Worm (Caenorhabditis elegans) whole organism, late embryonic: ENCODE measurements around the gene Y39G8B.5.

Experiments used
- C08G9.2 ChIP-seq: sonication (generic microtip); optimal IDR thresholded peaks from 2 replicates; lab custom pipeline; 2016; ENCODE audit warnings: mild to moderate bottlenecking, missing genetic modification characterization, moderate library complexity, missing compliant biosample characterization
- C38D4.7 ChIP-seq: fragments of 200-800 bp; sonication (Bioruptor generic); optimal IDR thresholded peaks from 2 replicates; lab custom pipeline; 2018; ENCODE audit warnings: mild to moderate bottlenecking, missing genetic modification characterization, moderate library complexity, missing compliant biosample characterization
- K02D7.2 ChIP-seq: sonication (generic microtip); optimal IDR thresholded peaks from 2 replicates; lab custom pipeline; 2017; ENCODE audit warnings: mild to moderate bottlenecking, missing genetic modification characterization, missing compliant biosample characterization
- T23F11.4 ChIP-seq: fragments of 200-800 bp; sonication (Bioruptor generic); optimal IDR thresholded peaks from 2 replicates; lab custom pipeline; 2018; ENCODE audit warnings: mild to moderate bottlenecking, missing genetic modification characterization, missing compliant biosample characterization
- Y22D7AL.16 ChIP-seq: sonication (generic microtip); optimal IDR thresholded peaks from 2 replicates; lab custom pipeline; 2016; ENCODE audit warnings: missing genetic modification characterization, missing compliant biosample characterization
- ama-1 ChIP-seq: fragments of 150-350 bp; optimal IDR thresholded peaks from 2 replicates; lab custom pipeline; 2014
- ceh-18 ChIP-seq: sonication (generic microtip); optimal IDR thresholded peaks from 2 replicates; lab custom pipeline; 2016; ENCODE audit warnings: missing genetic modification characterization, missing compliant biosample characterization
- ceh-2 ChIP-seq: sonication (generic microtip); optimal IDR thresholded peaks from 2 replicates; lab custom pipeline; 2016; ENCODE audit warnings: missing genotype, missing genetic modification characterization, missing compliant biosample characterization
- ceh-22 ChIP-seq: sonication (generic microtip); optimal IDR thresholded peaks from 2 replicates; lab custom pipeline; 2017; ENCODE audit warnings: missing biosample characterization, missing genetic modification characterization
- ceh-30 ChIP-seq: fragments of 150-350 bp; optimal IDR thresholded peaks from 2 replicates; lab custom pipeline; 2014; ENCODE audit warnings: missing biosample characterization, missing genetic modification characterization
- ceh-34 ChIP-seq: sonication (generic microtip); optimal IDR thresholded peaks from 2 replicates; lab custom pipeline; 2016; ENCODE audit warnings: mild to moderate bottlenecking, missing genetic modification characterization, missing compliant biosample characterization
- ceh-48 ChIP-seq: sonication (generic microtip); optimal IDR thresholded peaks from 2 replicates; lab custom pipeline; 2016; ENCODE audit warnings: missing genetic modification characterization, inconsistent platforms, missing compliant biosample characterization
- che-1 ChIP-seq: sonication (generic microtip); optimal IDR thresholded peaks from 2 replicates; lab custom pipeline; 2016; ENCODE audit warnings: mild to moderate bottlenecking, missing genetic modification characterization, missing compliant biosample characterization
- dmd-4 ChIP-seq: sonication (generic microtip); optimal IDR thresholded peaks from 2 replicates; lab custom pipeline; 2016; ENCODE audit warnings: borderline replicate concordance, missing genetic modification characterization, missing compliant biosample characterization
- dve-1 ChIP-seq: sonication (generic microtip); optimal IDR thresholded peaks from 2 replicates; lab custom pipeline; 2017; ENCODE audit warnings: antibody characterized with exemption, mild to moderate bottlenecking, missing genetic modification characterization, missing compliant biosample characterization
- elt-2 ChIP-seq: sonication (generic microtip); optimal IDR thresholded peaks from 2 replicates; lab custom pipeline; 2016; ENCODE audit warnings: missing genetic modification reagents, missing genetic modification characterization, missing compliant biosample characterization
- ets-4 ChIP-seq: sonication (generic microtip); optimal IDR thresholded peaks from 2 replicates; lab custom pipeline; 2016; ENCODE audit warnings: missing genetic modification characterization, missing compliant biosample characterization
- eyg-1 ChIP-seq: sonication (generic microtip); optimal IDR thresholded peaks from 2 replicates; lab custom pipeline; 2016; ENCODE audit warnings: missing genotype, missing genetic modification characterization, missing compliant biosample characterization
- fkh-10 ChIP-seq: fragments of 150-350 bp; optimal IDR thresholded peaks from 2 replicates; lab custom pipeline; 2014; ENCODE audit warnings: missing biosample characterization, missing genetic modification reagents, missing genetic modification characterization
- fkh-6 ChIP-seq: sonication (generic microtip); optimal IDR thresholded peaks from 2 replicates; lab custom pipeline; 2016; ENCODE audit warnings: missing genetic modification characterization, missing compliant biosample characterization
- gmeb-2 ChIP-seq: sonication (generic microtip); optimal IDR thresholded peaks from 2 replicates; lab custom pipeline; 2016; ENCODE audit warnings: missing genetic modification characterization, inconsistent platforms, missing compliant biosample characterization
- hlh-15 ChIP-seq: sonication (generic microtip); optimal IDR thresholded peaks from 2 replicates; lab custom pipeline; 2016; ENCODE audit warnings: missing genetic modification characterization, missing compliant biosample characterization
- hlh-30 ChIP-seq: sonication (generic microtip); optimal IDR thresholded peaks from 2 replicates; lab custom pipeline; 2017; ENCODE audit warnings: antibody characterized with exemption, missing genetic modification characterization, missing compliant biosample characterization; ENCODE audit not compliant: insufficient read depth
- hlh-6 ChIP-seq: sonication (generic microtip); optimal IDR thresholded peaks from 2 replicates; lab custom pipeline; 2016; ENCODE audit warnings: missing genotype, missing genetic modification characterization, missing compliant biosample characterization
- lim-6 ChIP-seq: sonication (generic microtip); optimal IDR thresholded peaks from 2 replicates; lab custom pipeline; 2016; ENCODE audit warnings: missing genetic modification characterization, missing compliant biosample characterization
- lin-11 ChIP-seq: fragments of 200-800 bp; sonication (Bioruptor generic); optimal IDR thresholded peaks from 2 replicates; lab custom pipeline; 2018; ENCODE audit warnings: mild to moderate bottlenecking, missing genetic modification characterization, missing compliant biosample characterization
- madf-2 ChIP-seq: sonication (generic microtip); optimal IDR thresholded peaks from 2 replicates; lab custom pipeline; 2017; ENCODE audit warnings: missing genetic modification characterization, missing compliant biosample characterization
- nfya-1 ChIP-seq: sonication (generic microtip); optimal IDR thresholded peaks from 2 replicates; lab custom pipeline; 2017; ENCODE audit warnings: missing genetic modification characterization, mild to moderate bottlenecking, missing compliant biosample characterization, antibody characterized with exemption, moderate library complexity
- nhr-11 ChIP-seq: fragments of 150-350 bp; optimal IDR thresholded peaks from 2 replicates; lab custom pipeline; 2014; ENCODE audit warnings: missing biosample characterization, missing genetic modification characterization
- npax-4 ChIP-seq: sonication (generic microtip); optimal IDR thresholded peaks from 2 replicates; lab custom pipeline; 2016; ENCODE audit warnings: missing genetic modification characterization, missing compliant biosample characterization
- pha-4 ChIP-seq: fragments of 150-350 bp; optimal IDR thresholded peaks from 2 replicates; lab custom pipeline; 2018; ENCODE audit warnings: missing biosample characterization, missing genetic modification reagents, missing genetic modification characterization
- pqm-1 ChIP-seq: sonication (generic microtip); optimal IDR thresholded peaks from 2 replicates; lab custom pipeline; 2016; ENCODE audit warnings: missing genetic modification characterization, missing compliant biosample characterization
- rnt-1 ChIP-seq: sonication (generic microtip); optimal IDR thresholded peaks from 2 replicates; lab custom pipeline; 2016; ENCODE audit warnings: missing genetic modification characterization, missing compliant biosample characterization
- sdc-2 ChIP-seq: sonication (generic microtip); optimal IDR thresholded peaks from 2 replicates; lab custom pipeline; 2016; ENCODE audit warnings: missing genotype, missing genetic modification characterization, missing compliant biosample characterization
- sox-4 ChIP-seq: sonication (generic microtip); optimal IDR thresholded peaks from 2 replicates; lab custom pipeline; 2017; ENCODE audit warnings: mild to moderate bottlenecking, missing genetic modification characterization, inconsistent platforms, missing compliant biosample characterization
- tbx-7 ChIP-seq: sonication (generic microtip); optimal IDR thresholded peaks from 2 replicates; lab custom pipeline; 2016; ENCODE audit warnings: missing genotype, missing genetic modification characterization, missing compliant biosample characterization
- ttx-3 ChIP-seq: sonication (generic microtip); optimal IDR thresholded peaks from 2 replicates; lab custom pipeline; 2016; ENCODE audit warnings: missing genetic modification reagents, missing genetic modification characterization, missing compliant biosample characterization
- unc-3 ChIP-seq, 2 experiments: fragments of 200-800 bp in 1 of 2; sonication (Bioruptor generic) in 1 of 2; sonication (generic microtip) in 1 of 2; conservative IDR thresholded peaks in 1 of 2; optimal IDR thresholded peaks in 1 of 2; 2 replicates each; pipeline versions ENCODE4 v1.3.6 to Lab custom; 2016 to 2022; ENCODE audit warnings: missing compliant biosample characterization in 2 of 2, missing genetic modification characterization in 2 of 2, missing genetic modification reagents in 1 of 2

Gene Y39G8B.5

DNA sequence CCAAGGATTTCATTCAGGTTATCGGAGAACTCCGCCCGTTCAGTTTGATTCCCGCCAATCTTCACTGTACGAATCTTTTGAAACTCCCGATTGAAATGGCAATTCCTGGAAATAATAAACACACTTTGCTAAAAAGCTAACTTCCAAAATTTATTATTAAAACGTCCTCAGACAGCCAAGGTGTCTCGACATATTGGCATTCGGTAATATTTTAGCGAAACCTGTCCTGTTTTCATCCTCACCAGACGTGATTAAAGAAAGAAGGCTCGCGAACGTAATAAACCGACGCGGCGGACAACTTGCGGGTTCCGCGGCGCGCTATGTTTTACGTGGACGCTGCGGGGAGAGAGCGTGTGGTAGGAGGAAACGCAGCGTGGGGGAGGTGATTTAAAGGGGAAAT, 26.6 kb upstream of the Y39G8B.5 start:
- peak; percentile 76 for TF ChIP-seq ama-1 (lab: Kevin White, UChicago)
- TF ChIP-seq elt-2 (tag; lab: Kevin White, UChicago): peak; percentile 7
- TF ChIP-seq nfya-1 (tag; lab: Kevin White, UChicago): peak; percentile 9
- TF ChIP-seq ets-4 (tag; lab: Kevin White, UChicago): no peak

DNA sequence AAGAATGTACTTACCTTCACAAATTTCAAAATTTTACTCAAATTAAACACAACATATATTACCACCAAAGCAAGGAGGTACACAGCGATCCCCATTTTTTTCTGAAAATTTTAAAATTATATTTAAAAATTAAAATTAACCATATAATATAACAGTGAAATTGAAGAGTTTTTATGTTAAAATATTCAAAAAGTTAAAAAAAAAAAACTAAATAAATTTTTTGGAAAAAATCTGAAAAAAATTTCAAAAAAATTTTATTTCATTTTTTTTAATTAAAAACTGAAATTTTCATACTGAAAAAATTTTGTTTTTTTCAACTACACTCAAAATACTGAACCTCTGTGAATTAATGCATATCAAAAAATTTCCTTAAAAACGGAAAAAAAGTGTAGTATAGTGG, 25.2 kb upstream of the Y39G8B.5 start, which contains the start of gene cyp-37A1:
Gene cyp-37A1, minus strand, starts transcription at position 101 of the 400 bp plus-strand sequence.
- TF ChIP-seq nhr-11 (tag; lab: Kevin White, UChicago) (no peak), hlh-6 (tag; lab: Kevin White, UChicago) (no peak), npax-4 (tag; lab: Kevin White, UChicago) (no peak), gmeb-2 (tag; lab: Kevin White, UChicago) (no peak), C38D4.7 (GFP tag; lab: Kevin White, UChicago) (no peak), sox-4 (no peak), ceh-2 (tag; lab: Kevin White, UChicago) (no peak), ceh-22 (tag; lab: Kevin White, UChicago) (no peak), pha-4 (tag; lab: Kevin White, UChicago) (no peak), T23F11.4 (GFP tag; lab: Kevin White, UChicago) (no peak), ceh-18 (tag; lab: Kevin White, UChicago) (no peak), dve-1 (tag; lab: Kevin White, UChicago) (no peak)

DNA sequence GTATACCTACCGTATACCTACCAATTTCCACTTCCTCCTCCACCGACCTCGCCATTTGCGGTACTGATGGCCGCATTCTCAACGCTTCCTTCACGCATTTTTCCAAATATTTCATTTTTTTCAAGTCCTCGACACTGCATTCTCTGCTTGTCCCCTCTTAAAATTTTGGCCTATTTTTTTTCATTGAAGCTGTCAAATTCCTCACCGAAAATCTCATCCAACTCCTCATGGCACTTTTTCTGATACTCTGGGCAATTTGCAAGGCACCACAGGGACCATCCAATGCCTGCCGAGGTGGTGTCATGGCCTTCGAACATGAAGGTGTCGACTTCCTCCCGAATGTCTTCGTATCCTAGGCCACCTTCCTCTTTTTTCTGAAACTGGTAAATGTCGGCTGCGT, 23.0 kb upstream of the Y39G8B.5 start:
- no peak for TF ChIP-seq pqm-1 (tag; lab: Kevin White, UChicago)
- no peak for TF ChIP-seq ceh-2 (tag; lab: Kevin White, UChicago)
- TF ChIP-seq tbx-7: no peak
- TF ChIP-seq dmd-4 (tag; lab: Kevin White, UChicago): no peak
- no peak for TF ChIP-seq hlh-6 (tag; lab: Kevin White, UChicago)
- TF ChIP-seq ceh-22 (tag; lab: Kevin White, UChicago): no peak
- TF ChIP-seq hlh-15 (tag; lab: Kevin White, UChicago): no peak
- no peak for TF ChIP-seq lim-6 (tag; lab: Kevin White, UChicago)
- TF ChIP-seq eyg-1: no peak
- no peak for TF ChIP-seq unc-3 (GFP tag; conservative IDR thresholded peaks at IDR 0.05; lab: Robert Waterston, UW)
- no peak for TF ChIP-seq unc-3 (tag; optimal IDR thresholded peaks at IDR 0.05; lab: Kevin White, UChicago)
- no peak for TF ChIP-seq pha-4 (tag; lab: Kevin White, UChicago)
- no peak for TF ChIP-seq ceh-30
- no peak for TF ChIP-seq K02D7.2
- TF ChIP-seq madf-2 (tag; lab: Kevin White, UChicago): no peak
- no peak for TF ChIP-seq ama-1 (lab: Kevin White, UChicago)
- TF ChIP-seq nhr-11 (tag; lab: Kevin White, UChicago): no peak
- no peak for TF ChIP-seq fkh-10 (GFP tag; lab: Kevin White, UChicago)
- TF ChIP-seq hlh-30 (tag; lab: Kevin White, UChicago): no peak
- TF ChIP-seq rnt-1: no peak
- TF ChIP-seq elt-2 (tag; lab: Kevin White, UChicago): no peak

DNA sequence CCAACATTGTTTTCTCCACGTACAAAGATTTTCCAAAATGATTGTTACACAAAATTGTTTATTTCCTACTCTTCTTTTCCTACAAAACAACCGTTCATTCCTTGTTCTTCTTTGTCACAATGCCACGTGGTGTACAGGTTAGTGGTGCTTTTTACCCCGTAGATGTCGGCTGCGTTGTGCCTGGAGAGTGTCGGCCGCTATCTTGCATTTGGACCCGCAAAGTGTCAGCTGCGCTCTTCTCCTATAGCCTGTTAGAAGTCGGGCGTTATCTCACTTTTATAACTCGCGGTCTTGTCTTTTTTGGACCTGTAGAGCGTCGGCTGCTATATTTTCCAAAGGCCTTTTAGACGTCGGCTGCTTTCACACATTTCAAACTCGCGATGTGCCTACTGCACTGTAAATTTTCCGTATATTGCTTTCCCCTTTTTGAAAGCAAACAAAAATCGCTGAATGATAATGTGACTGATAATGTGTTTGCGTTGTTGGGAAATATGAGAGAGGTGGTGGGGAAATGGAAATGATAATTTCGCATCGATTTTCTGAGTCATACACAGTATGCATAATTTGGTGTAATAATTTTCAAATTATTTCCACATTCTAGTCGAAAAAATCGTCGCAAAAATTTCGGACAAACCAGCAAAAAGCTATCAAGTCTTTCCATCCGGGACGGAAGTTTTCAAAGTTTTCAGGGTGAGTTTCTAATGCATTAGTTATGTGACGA, 19.2 kb upstream of the Y39G8B.5 start, which contains the start of gene F01D5.8:
Gene F01D5.8, plus strand, starts transcription at position 51 of the 721 bp plus-strand sequence.
- TF ChIP-seq ceh-18 (tag; lab: Kevin White, UChicago) (no peak), lin-11 (tag; lab: Kevin White, UChicago) (no peak), sdc-2 (no peak), ttx-3 (tag; lab: Kevin White, UChicago) (no peak), Y22D7AL.16 (tag; lab: Kevin White, UChicago) (no peak), rnt-1 (no peak), fkh-6 (tag; lab: Kevin White, UChicago) (no peak), fkh-10 (GFP tag; lab: Kevin White, UChicago) (no peak), ceh-2 (tag; lab: Kevin White, UChicago) (no peak), ceh-48 (tag; lab: Kevin White, UChicago) (no peak), ceh-34 (tag; lab: Kevin White, UChicago) (no peak), C08G9.2 (tag; lab: Kevin White, UChicago) (no peak), pqm-1 (tag; lab: Kevin White, UChicago) (no peak), che-1 (tag; lab: Kevin White, UChicago) (no peak)
